Fruit fly (Drosophila melanogaster): ENCODE measurements around the gene LKRSDH.

LKRSDH gene

DNA sequence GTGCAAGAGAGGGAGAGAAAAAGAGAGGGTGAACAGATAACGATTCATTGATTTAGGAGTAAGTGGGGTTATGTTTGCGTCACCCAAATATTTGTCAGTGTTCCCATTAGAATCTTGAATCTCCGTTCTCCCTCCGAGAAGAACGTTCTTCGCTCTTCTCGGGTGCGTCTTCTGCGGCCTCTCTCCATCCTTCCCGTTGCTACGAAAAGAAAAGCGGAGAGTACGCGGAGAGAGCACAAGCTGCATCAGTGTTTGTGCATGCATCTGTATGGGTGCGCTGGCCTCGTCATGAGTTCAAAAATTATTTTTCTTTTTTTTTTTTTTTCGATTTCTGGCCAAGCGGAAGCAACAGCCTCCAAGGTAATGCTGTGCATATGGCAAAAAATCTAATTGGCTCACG is 33.1 kb upstream of the LKRSDH start (continued):
- TF ChIP-seq CG11085 (GFP tag; IDR thresholded peaks at IDR 0.05) = no peak
- TF ChIP-seq Sin3A (optimal IDR thresholded peaks at IDR 0.05) = no peak
- peak; percentile 19; the same call in 1 of the 3 replicates for TF ChIP-seq CG34422 (GFP tag; IDR thresholded peaks at IDR 0.05)
- peak; percentile 31 for TF ChIP-seq CG5180 (GFP tag; optimal IDR thresholded peaks at IDR 0.05)
- TF ChIP-seq CG7786 (GFP tag; optimal IDR thresholded peaks at IDR 0.05) = no peak
- TF ChIP-seq peb (GFP tag; IDR thresholded peaks at IDR 0.05) = no peak
- no peak for TF ChIP-seq CG12219 (GFP tag; optimal IDR thresholded peaks at IDR 0.05)
- TF ChIP-seq pfk (GFP tag; optimal IDR thresholded peaks at IDR 0.05) = peak; percentile 7
- TF ChIP-seq CG12104 (GFP tag; optimal IDR thresholded peaks at IDR 0.05) = no peak
- peak; percentile 80; the same call in 2 of the 4 replicates for TF ChIP-seq chinmo (GFP tag; IDR thresholded peaks at IDR 0.05; ENCODE audit: partially characterized antibody)
- TF ChIP-seq bab2 (GFP tag; optimal IDR thresholded peaks at IDR 0.05) = no peak
- no peak for TF ChIP-seq en (GFP tag; optimal IDR thresholded peaks at IDR 0.05)
- no peak for TF ChIP-seq CG12391 (tag; optimal IDR thresholded peaks at IDR 0.05)
- TF ChIP-seq nom (GFP tag; optimal IDR thresholded peaks at IDR 0.05) = peak; percentile 8
- TF ChIP-seq CG30020 (tag; optimal IDR thresholded peaks at IDR 0.05) = no peak
- TF ChIP-seq insv (GFP tag; optimal IDR thresholded peaks at IDR 0.05) = no peak
- TF ChIP-seq Hr39 (optimal IDR thresholded peaks at IDR 0.05) = no peak
- no peak for TF ChIP-seq CG17612 (GFP tag; IDR thresholded peaks at IDR 0.05)
- TF ChIP-seq corto (GFP tag; optimal IDR thresholded peaks at IDR 0.05) = peak; percentile 7
- no peak for TF ChIP-seq pum (GFP tag; optimal IDR thresholded peaks at IDR 0.05)
- TF ChIP-seq CG32532 (GFP tag; IDR thresholded peaks at IDR 0.05) = no peak; the same call in 1 of the 2 replicates
- TF ChIP-seq Poxn (GFP tag; IDR thresholded peaks at IDR 0.05) = no peak
- TF ChIP-seq CG6254 (GFP tag; optimal IDR thresholded peaks at IDR 0.05) = peak; percentile 17
- TF ChIP-seq H2.0 (GFP tag; IDR thresholded peaks at IDR 0.05) = no peak
- TF ChIP-seq sob (GFP tag; IDR thresholded peaks at IDR 0.05) = no peak
- no peak for TF ChIP-seq CG2129 (GFP tag; IDR thresholded peaks at IDR 0.05; ENCODE audit: partially characterized antibody)
- TF ChIP-seq CG30403 (GFP tag; optimal IDR thresholded peaks at IDR 0.05) = no peak
- no peak for TF ChIP-seq CG10321 (GFP tag; IDR thresholded peaks at IDR 0.05)
- TF ChIP-seq CG10654 (GFP tag; optimal IDR thresholded peaks at IDR 0.05) = no peak
- no peak for TF ChIP-seq ham (GFP tag; IDR thresholded peaks at IDR 0.05)
- no peak for TF ChIP-seq fru (optimal IDR thresholded peaks at IDR 0.05)
- peak; percentile 17 for TF ChIP-seq CrebB (tag; optimal IDR thresholded peaks at IDR 0.05)
- TF ChIP-seq dpn (GFP tag; optimal IDR thresholded peaks at IDR 0.05) = no peak
- TF ChIP-seq CG5953 (GFP tag; IDR thresholded peaks at IDR 0.05) = no peak
- no peak for TF ChIP-seq CG4854 (GFP tag; optimal IDR thresholded peaks at IDR 0.05)
- no peak for TF ChIP-seq TFAM (GFP tag; optimal IDR thresholded peaks at IDR 0.05)
- no peak for TF ChIP-seq Optix (GFP tag; IDR thresholded peaks at IDR 0.05)
- TF ChIP-seq br (optimal IDR thresholded peaks at IDR 0.05) = no peak
- peak; percentile 1 for TF ChIP-seq CG11504 (tag; optimal IDR thresholded peaks at IDR 0.05)
- no peak for TF ChIP-seq CG1529 (GFP tag; optimal IDR thresholded peaks at IDR 0.05)
- TF ChIP-seq CG7372 (GFP tag; IDR thresholded peaks at IDR 0.05) = no peak
- no peak for TF ChIP-seq CG11696 (GFP tag; IDR thresholded peaks at IDR 0.05)
- no peak for TF ChIP-seq pita (GFP tag; optimal IDR thresholded peaks at IDR 0.05)
- TF ChIP-seq CG15011 (GFP tag; optimal IDR thresholded peaks at IDR 0.05) = no peak
- TF ChIP-seq Mrtf (GFP tag; IDR thresholded peaks at IDR 0.05) = no peak
- no peak for TF ChIP-seq fd96Cb (tag; optimal IDR thresholded peaks at IDR 0.05)
- TF ChIP-seq pho (GFP tag; optimal IDR thresholded peaks at IDR 0.05) = no peak
- no peak for TF ChIP-seq klu (GFP tag; IDR thresholded peaks at IDR 0.05)
- no peak for TF ChIP-seq CG34376 (GFP tag; optimal IDR thresholded peaks at IDR 0.05)
- no peak for TF ChIP-seq row (GFP tag; IDR thresholded peaks at IDR 0.05)
- TF ChIP-seq fd64A (GFP tag; optimal IDR thresholded peaks at IDR 0.05) = peak; percentile 33
- TF ChIP-seq CG7963 (GFP tag; IDR thresholded peaks at IDR 0.05; ENCODE audit: partially characterized antibody) = no peak
- TF ChIP-seq CG15514 (GFP tag; optimal IDR thresholded peaks at IDR 0.05) = no peak
- TF ChIP-seq aop (GFP tag; IDR thresholded peaks at IDR 0.05) = no peak
